Fruit fly (Drosophila melanogaster): Measurements from ENCODE around the gene CG34451.

The CG34451 gene

dm6 chr3L:15712063-15712462 is 20.2 kb upstream of the CG34451 start:
- TF ChIP-seq Pif1B (GFP tag; optimal IDR thresholded peaks at IDR 0.05) = no peak
- no peak for TF ChIP-seq Ets98B (GFP tag; IDR thresholded peaks at IDR 0.05)
- TF ChIP-seq CG10348 (GFP tag; IDR thresholded peaks at IDR 0.05) = no peak
- TF ChIP-seq EcR (GFP tag; optimal IDR thresholded peaks at IDR 0.05) = no peak
- TF ChIP-seq CG14655 (GFP tag; optimal IDR thresholded peaks at IDR 0.05) = no peak
- no peak for TF ChIP-seq CG17806 (tag; optimal IDR thresholded peaks at IDR 0.05)
- TF ChIP-seq D1 (tag; optimal IDR thresholded peaks at IDR 0.05) = no peak
- TF ChIP-seq fd96Ca (GFP tag; IDR thresholded peaks at IDR 0.05) = no peak
- TF ChIP-seq CG8159 (tag; optimal IDR thresholded peaks at IDR 0.05) = no peak
- TF ChIP-seq Pif1A (GFP tag; optimal IDR thresholded peaks at IDR 0.05) = no peak
- TF ChIP-seq CG4496 (GFP tag; IDR thresholded peaks at IDR 0.05) = no peak
- TF ChIP-seq CG34367 (tag; optimal IDR thresholded peaks at IDR 0.05) = no peak
- TF ChIP-seq CG15710 (tag; optimal IDR thresholded peaks at IDR 0.05) = no peak
- TF ChIP-seq CG9948 (tag; optimal IDR thresholded peaks at IDR 0.05) = no peak
- no peak for TF ChIP-seq CG32121 (GFP tag; IDR thresholded peaks at IDR 0.05)
- TF ChIP-seq rn (GFP tag; IDR thresholded peaks at IDR 0.05) = no peak
- TF ChIP-seq gl (tag; optimal IDR thresholded peaks at IDR 0.05) = no peak
- TF ChIP-seq Snoo (tag; optimal IDR thresholded peaks at IDR 0.05) = no peak
- TF ChIP-seq CG13204 (GFP tag; optimal IDR thresholded peaks at IDR 0.05) = no peak
- no peak for TF ChIP-seq CG8301 (tag; optimal IDR thresholded peaks at IDR 0.05)

- TF ChIP-seq fd96Ca (GFP tag; IDR thresholded peaks at IDR 0.05) (no peak), Ets98B (GFP tag; IDR thresholded peaks at IDR 0.05) (no peak), EcR (GFP tag; optimal IDR thresholded peaks at IDR 0.05) (no peak), Pif1A (GFP tag; optimal IDR thresholded peaks at IDR 0.05) (no peak), CG9948 (tag; optimal IDR thresholded peaks at IDR 0.05) (no peak), D1 (tag; optimal IDR thresholded peaks at IDR 0.05) (no peak), CG8301 (tag; optimal IDR thresholded peaks at IDR 0.05) (no peak), CG8159 (tag; optimal IDR thresholded peaks at IDR 0.05) (no peak), CG14655 (GFP tag; optimal IDR thresholded peaks at IDR 0.05) (no peak), CG12605 (GFP tag; IDR thresholded peaks at IDR 0.05) (no peak), Pif1B (GFP tag; optimal IDR thresholded peaks at IDR 0.05) (no peak), CG13204 (GFP tag; optimal IDR thresholded peaks at IDR 0.05) (no peak), CG17806 (tag; optimal IDR thresholded peaks at IDR 0.05) (no peak), CG32121 (GFP tag; IDR thresholded peaks at IDR 0.05) (no peak), Snoo (tag; optimal IDR thresholded peaks at IDR 0.05) (no peak), rn (GFP tag; IDR thresholded peaks at IDR 0.05) (no peak), CG4496 (GFP tag; IDR thresholded peaks at IDR 0.05) (no peak), CG15710 (tag; optimal IDR thresholded peaks at IDR 0.05) (no peak), CG10348 (GFP tag; IDR thresholded peaks at IDR 0.05) (no peak)
Observed at dm6 chr3L:15711164-15711563, 19.3 kb upstream of the CG34451 start.

DNA sequence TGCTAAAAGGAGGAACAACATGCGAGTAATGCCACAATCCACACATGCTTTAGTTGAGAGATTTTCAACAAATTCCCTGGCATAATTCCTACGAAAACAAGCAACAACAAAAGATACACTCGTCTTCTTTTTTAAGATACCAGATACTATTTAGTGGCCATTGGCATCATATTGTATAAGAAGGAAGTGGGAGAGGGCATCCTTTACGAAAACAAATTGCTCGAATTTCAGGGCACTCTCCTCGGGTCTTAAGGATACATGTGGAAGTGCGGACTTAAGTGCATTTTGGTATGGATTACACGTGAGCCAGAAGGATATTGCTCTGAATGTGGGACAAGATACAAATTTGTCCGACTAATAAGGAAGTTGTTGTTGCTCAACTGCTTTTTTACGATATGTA is 18.3 kb upstream of the CG34451 start:
- TF ChIP-seq CG9948 (tag; optimal IDR thresholded peaks at IDR 0.05) = no peak
- no peak for TF ChIP-seq Pif1A (GFP tag; optimal IDR thresholded peaks at IDR 0.05)
- TF ChIP-seq CG4496 (GFP tag; IDR thresholded peaks at IDR 0.05) = no peak
- no peak for TF ChIP-seq gl (tag; optimal IDR thresholded peaks at IDR 0.05)
- TF ChIP-seq CG14655 (GFP tag; optimal IDR thresholded peaks at IDR 0.05) = no peak
- TF ChIP-seq EcR (GFP tag; optimal IDR thresholded peaks at IDR 0.05) = no peak

- TF ChIP-seq CG32121 (GFP tag; IDR thresholded peaks at IDR 0.05) = peak; percentile 83
- TF ChIP-seq Ets98B (GFP tag; IDR thresholded peaks at IDR 0.05) = peak; percentile 64
- peak; percentile 67 for TF ChIP-seq CG14655 (GFP tag; optimal IDR thresholded peaks at IDR 0.05)
- 0 out of 2 replicates have a peak, but pooled peaks have one; percentile 30 for TF ChIP-seq CG12605 (GFP tag; IDR thresholded peaks at IDR 0.05)
- TF ChIP-seq CG8301 (tag; optimal IDR thresholded peaks at IDR 0.05) = peak; percentile 81
- TF ChIP-seq CG15710 (tag; optimal IDR thresholded peaks at IDR 0.05) = no peak
- TF ChIP-seq Pif1A (GFP tag; optimal IDR thresholded peaks at IDR 0.05) = no peak
- peak; percentile 69; the same call in 1 of the 3 replicates for TF ChIP-seq CG4496 (GFP tag; IDR thresholded peaks at IDR 0.05)
Observed at dm6 chr3L:15708579-15708978, 16.7 kb upstream of the CG34451 start.

- TF ChIP-seq EcR (GFP tag; optimal IDR thresholded peaks at IDR 0.05) (no peak), fd96Ca (GFP tag; IDR thresholded peaks at IDR 0.05) (0 out of 3 replicates have a peak, but pooled peaks have one; percentile 53), CG9948 (tag; optimal IDR thresholded peaks at IDR 0.05) (no peak), D1 (tag; optimal IDR thresholded peaks at IDR 0.05) (no peak), CG8159 (tag; optimal IDR thresholded peaks at IDR 0.05) (no peak), CG32121 (GFP tag; IDR thresholded peaks at IDR 0.05) (no peak), Pif1A (GFP tag; optimal IDR thresholded peaks at IDR 0.05) (no peak), Snoo (tag; optimal IDR thresholded peaks at IDR 0.05) (no peak), CG8301 (tag; optimal IDR thresholded peaks at IDR 0.05) (no peak)
Observed at dm6 chr3L:15708158-15708557, 16.3 kb upstream of the CG34451 start.

DNA sequence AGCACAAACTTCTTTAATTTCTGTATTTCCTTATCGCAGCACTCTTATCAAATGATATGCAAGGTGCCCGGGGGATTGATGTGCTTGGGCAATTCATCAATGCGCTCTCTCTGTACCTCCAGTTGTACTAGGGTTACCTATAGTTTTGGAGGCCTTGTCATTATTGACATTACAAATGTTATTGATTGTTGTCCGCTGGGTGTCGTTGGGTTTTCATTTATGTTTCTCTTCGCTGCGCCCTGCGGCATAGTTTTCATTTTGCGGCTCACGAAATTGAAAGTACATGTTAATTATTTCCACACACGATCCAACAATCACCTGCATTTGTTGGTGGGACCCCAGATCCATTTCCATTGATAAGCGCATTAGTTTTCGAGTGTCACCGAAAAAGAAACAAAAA is 14.3 kb upstream of the CG34451 start:
- TF ChIP-seq CG34367 (tag; optimal IDR thresholded peaks at IDR 0.05) = no peak
- no peak for TF ChIP-seq CG4496 (GFP tag; IDR thresholded peaks at IDR 0.05)
- TF ChIP-seq gl (tag; optimal IDR thresholded peaks at IDR 0.05) = no peak
- no peak for TF ChIP-seq Pif1B (GFP tag; optimal IDR thresholded peaks at IDR 0.05)
- no peak for TF ChIP-seq Ets98B (GFP tag; IDR thresholded peaks at IDR 0.05)
- TF ChIP-seq EcR (GFP tag; optimal IDR thresholded peaks at IDR 0.05) = no peak
- TF ChIP-seq CG17806 (tag; optimal IDR thresholded peaks at IDR 0.05) = no peak
- TF ChIP-seq CG12605 (GFP tag; IDR thresholded peaks at IDR 0.05) = no peak
- no peak for TF ChIP-seq CG10348 (GFP tag; IDR thresholded peaks at IDR 0.05)
- no peak for TF ChIP-seq CG15710 (tag; optimal IDR thresholded peaks at IDR 0.05)
- TF ChIP-seq CG13204 (GFP tag; optimal IDR thresholded peaks at IDR 0.05) = no peak
- no peak for TF ChIP-seq CG32121 (GFP tag; IDR thresholded peaks at IDR 0.05)
- TF ChIP-seq fd96Ca (GFP tag; IDR thresholded peaks at IDR 0.05) = no peak
- no peak for TF ChIP-seq rn (GFP tag; IDR thresholded peaks at IDR 0.05)
- TF ChIP-seq CG8159 (tag; optimal IDR thresholded peaks at IDR 0.05) = no peak
- TF ChIP-seq CG8301 (tag; optimal IDR thresholded peaks at IDR 0.05) = no peak
- TF ChIP-seq Pif1A (GFP tag; optimal IDR thresholded peaks at IDR 0.05) = no peak
- TF ChIP-seq Snoo (tag; optimal IDR thresholded peaks at IDR 0.05) = no peak
- no peak for TF ChIP-seq D1 (tag; optimal IDR thresholded peaks at IDR 0.05)

Measured in whole organism, pupa.